Worm (Caenorhabditis elegans) whole organism, early embryonic: ENCODE results near the gene Y53F4B.1.

ENCODE experiments used
- B0310.2 ChIP-seq: sonication (generic microtip); optimal IDR thresholded peaks from 2 replicates; lab custom pipeline; 2016; ENCODE audit warnings: mild to moderate bottlenecking, missing genetic modification characterization, missing compliant biosample characterization
- F13C5.2 ChIP-seq: sonication (generic microtip); optimal IDR thresholded peaks from 2 replicates; lab custom pipeline; 2017; ENCODE audit warnings: mild to moderate bottlenecking, missing genetic modification characterization, inconsistent platforms, missing compliant biosample characterization
- aly-1 ChIP-seq: sonication (generic microtip); optimal IDR thresholded peaks from 2 replicates; lab custom pipeline; 2016; ENCODE audit warnings: missing genetic modification characterization, missing compliant biosample characterization
- ama-1 ChIP-seq: fragments of 150-350 bp; optimal IDR thresholded peaks from 2 replicates; lab custom pipeline; 2014
- ceh-13 ChIP-seq: fragments of 200-800 bp; sonication (Bioruptor generic); optimal IDR thresholded peaks from 2 replicates; lab custom pipeline; 2018; ENCODE audit warnings: mild to moderate bottlenecking, missing genetic modification characterization, missing compliant biosample characterization
- ceh-36 ChIP-seq: sonication (generic microtip); optimal IDR thresholded peaks from 2 replicates; lab custom pipeline; 2016; ENCODE audit warnings: missing genetic modification characterization, inconsistent platforms, missing compliant biosample characterization
- ets-7 ChIP-seq: sonication (generic microtip); optimal IDR thresholded peaks from 2 replicates; lab custom pipeline; 2016; ENCODE audit warnings: missing genotype, missing genetic modification characterization, missing compliant biosample characterization
- flt-1 ChIP-seq: fragments of 200-800 bp; sonication (Bioruptor generic); IDR thresholded peaks from 2 replicates; pipeline ENCODE4 v1.3.6; 2022; ENCODE audit warnings: missing genetic modification characterization, missing compliant biosample characterization
- hmbx-1 ChIP-seq: sonication (generic microtip); optimal IDR thresholded peaks from 2 replicates; lab custom pipeline; 2016; ENCODE audit warnings: mild to moderate bottlenecking, missing genetic modification characterization, missing compliant biosample characterization
- hmg-4 ChIP-seq: fragments of 200-800 bp; sonication (Bioruptor generic); optimal IDR thresholded peaks from 2 replicates; lab custom pipeline; 2018; ENCODE audit warnings: mild to moderate bottlenecking, missing genetic modification characterization, missing compliant biosample characterization
- hnd-1 ChIP-seq: sonication (generic microtip); optimal IDR thresholded peaks from 2 replicates; lab custom pipeline; 2016; ENCODE audit warnings: missing genetic modification characterization, missing compliant biosample characterization
- pes-1 ChIP-seq: fragments of 200-800 bp; sonication (Bioruptor generic); IDR thresholded peaks from 2 replicates; pipeline ENCODE4 v1.3.6; 2022; ENCODE audit warnings: missing genetic modification reagents, missing genetic modification characterization, missing compliant biosample characterization
- scrt-1 ChIP-seq: fragments of 200-800 bp; sonication (Bioruptor generic); IDR thresholded peaks from 2 replicates; pipeline ENCODE4 v1.3.6; 2022; ENCODE audit warnings: missing genetic modification characterization, missing compliant biosample characterization
- sea-1 ChIP-seq: fragments of 200-800 bp; sonication (Bioruptor generic); conservative IDR thresholded peaks from 2 replicates; pipeline ENCODE4 v1.3.6; 2022; ENCODE audit warnings: missing genetic modification characterization, missing compliant biosample characterization
- tbx-11 ChIP-seq: fragments of 200-800 bp; sonication (Bioruptor generic); IDR thresholded peaks from 2 replicates; pipeline ENCODE4 v1.3.6; 2022; ENCODE audit warnings: missing genetic modification characterization, missing compliant biosample characterization
- tbx-37 ChIP-seq: fragments of 200-800 bp; sonication (Bioruptor generic); conservative IDR thresholded peaks from 2 replicates; pipeline ENCODE4 v1.3.6; 2022; ENCODE audit warnings: missing genetic modification reagents, missing genetic modification characterization, missing compliant biosample characterization
- tra-4 ChIP-seq: sonication (generic microtip); optimal IDR thresholded peaks from 2 replicates; lab custom pipeline; 2017; ENCODE audit warnings: missing genetic modification characterization, missing compliant biosample characterization

The Y53F4B.1 gene

ce11 chrII:14946545-14946944 is 11.5 kb downstream of the Y53F4B.1 start:
- no peak for TF ChIP-seq ceh-13 (GFP tag; lab: Kevin White, UChicago)
- TF ChIP-seq hmg-4 = no peak
- TF ChIP-seq tra-4 = no peak
- no peak for TF ChIP-seq hmbx-1 (tag; lab: Kevin White, UChicago)
- no peak for TF ChIP-seq flt-1 (GFP tag; lab: Robert Waterston, UW)
- no peak for TF ChIP-seq F13C5.2 (tag; lab: Kevin White, UChicago)
- no peak for TF ChIP-seq scrt-1 (GFP tag; lab: Robert Waterston, UW)
- TF ChIP-seq aly-1 = no peak
- TF ChIP-seq ets-7 (tag; lab: Kevin White, UChicago) = no peak
- no peak for TF ChIP-seq B0310.2 (tag; lab: Kevin White, UChicago)
- no peak for TF ChIP-seq ama-1 (lab: Kevin White, UChicago)
- no peak for TF ChIP-seq tbx-11
- TF ChIP-seq pes-1 (GFP tag; lab: Robert Waterston, UW) = no peak
- TF ChIP-seq tbx-37 (GFP tag; lab: Robert Waterston, UW) = no peak
- no peak for TF ChIP-seq sea-1 (GFP tag; lab: Robert Waterston, UW)
- TF ChIP-seq ceh-36 (tag; lab: Kevin White, UChicago) = no peak

DNA sequence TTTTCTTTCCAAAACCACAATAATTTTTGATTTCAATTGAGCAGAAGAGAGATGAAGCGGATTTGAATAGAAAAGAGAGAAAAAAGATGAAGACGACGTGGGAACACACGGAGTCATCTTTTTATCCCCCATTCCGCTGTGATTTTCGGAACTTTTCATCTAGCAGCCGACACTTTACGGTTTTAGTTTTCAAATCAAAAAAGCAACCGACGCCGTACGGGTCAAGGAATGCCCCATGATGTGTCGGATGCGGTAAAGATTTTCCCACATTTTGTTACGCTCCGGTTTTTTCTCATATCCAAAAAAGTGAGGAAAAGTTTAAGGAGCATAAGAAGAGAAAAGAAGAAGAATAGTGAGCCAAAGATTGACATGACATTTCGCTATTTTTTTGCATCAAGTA is 12.5 kb downstream of the Y53F4B.1 start:
- no peak for TF ChIP-seq flt-1 (GFP tag; lab: Robert Waterston, UW)
- TF ChIP-seq B0310.2 (tag; lab: Kevin White, UChicago) = no peak

ce11 chrII:14940980-14941379 is 17.0 kb downstream of the Y53F4B.1 start:
- no peak for TF ChIP-seq tbx-37 (GFP tag; lab: Robert Waterston, UW)
- TF ChIP-seq hnd-1 (tag; lab: Kevin White, UChicago) = no peak
- TF ChIP-seq tra-4 = no peak
- no peak for TF ChIP-seq hmbx-1 (tag; lab: Kevin White, UChicago)
- TF ChIP-seq scrt-1 (GFP tag; lab: Robert Waterston, UW) = no peak
- TF ChIP-seq hmg-4 = no peak
- no peak for TF ChIP-seq sea-1 (GFP tag; lab: Robert Waterston, UW)
- TF ChIP-seq tbx-11 = no peak
- no peak for TF ChIP-seq aly-1
- no peak for TF ChIP-seq F13C5.2 (tag; lab: Kevin White, UChicago)
- TF ChIP-seq B0310.2 (tag; lab: Kevin White, UChicago) = no peak
- TF ChIP-seq ama-1 (lab: Kevin White, UChicago) = no peak
- TF ChIP-seq ceh-36 (tag; lab: Kevin White, UChicago) = no peak
- no peak for TF ChIP-seq flt-1 (GFP tag; lab: Robert Waterston, UW)
- no peak for TF ChIP-seq ceh-13 (GFP tag; lab: Kevin White, UChicago)
- no peak for TF ChIP-seq ets-7 (tag; lab: Kevin White, UChicago)
- no peak for TF ChIP-seq pes-1 (GFP tag; lab: Robert Waterston, UW)

DNA sequence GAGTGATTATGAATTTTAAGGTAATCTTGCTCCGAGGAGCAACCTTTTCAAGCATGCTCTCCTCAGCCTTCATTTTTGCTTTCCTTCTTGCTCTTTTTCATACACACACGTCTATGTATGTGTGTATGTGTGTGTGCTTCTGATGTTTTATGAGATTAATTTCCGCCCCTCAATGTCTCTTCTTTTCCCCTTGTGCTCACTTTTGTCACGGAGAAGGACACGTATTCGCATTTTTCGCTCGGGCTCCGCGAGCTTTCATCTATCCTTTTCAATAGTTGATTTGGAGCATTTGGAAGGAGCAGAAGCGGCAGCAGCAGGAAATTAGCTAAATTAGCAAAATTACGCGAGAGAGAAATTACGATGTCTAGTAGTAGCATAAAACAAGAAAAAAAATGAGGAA is 17.7 kb downstream of the Y53F4B.1 start:
- TF ChIP-seq hmg-4 (no peak), sea-1 (GFP tag; lab: Robert Waterston, UW) (no peak), flt-1 (GFP tag; lab: Robert Waterston, UW) (no peak), tbx-11 (no peak), B0310.2 (tag; lab: Kevin White, UChicago) (no peak), hnd-1 (tag; lab: Kevin White, UChicago) (no peak), tra-4 (no peak), ama-1 (lab: Kevin White, UChicago) (no peak), tbx-37 (GFP tag; lab: Robert Waterston, UW) (no peak), pes-1 (GFP tag; lab: Robert Waterston, UW) (no peak)

DNA sequence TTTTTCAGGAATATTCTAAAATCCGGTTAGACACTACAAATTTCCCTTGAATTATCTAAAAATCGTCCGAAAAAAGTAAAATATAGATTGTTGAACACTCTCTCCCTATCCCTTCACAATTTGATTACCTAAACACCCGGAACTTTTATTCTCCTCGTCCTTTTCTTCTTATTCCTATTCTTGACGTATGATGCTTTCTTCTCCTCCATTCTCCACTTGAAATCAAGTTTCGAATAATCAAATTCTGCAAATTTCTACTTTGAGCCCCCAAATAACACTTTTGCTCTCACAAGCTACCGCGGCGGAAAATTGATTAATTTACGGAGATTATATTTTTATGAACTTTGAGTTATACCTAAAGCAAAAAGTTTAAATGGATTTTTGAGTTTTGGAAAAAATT is 19.7 kb downstream of the Y53F4B.1 start:
- TF ChIP-seq pes-1 (GFP tag; lab: Robert Waterston, UW) (no peak), aly-1 (no peak), hmbx-1 (tag; lab: Kevin White, UChicago) (no peak), sea-1 (GFP tag; lab: Robert Waterston, UW) (no peak), tra-4 (no peak), ets-7 (tag; lab: Kevin White, UChicago) (no peak), hnd-1 (tag; lab: Kevin White, UChicago) (no peak), F13C5.2 (tag; lab: Kevin White, UChicago) (no peak), ama-1 (lab: Kevin White, UChicago) (no peak), tbx-11 (no peak), hmg-4 (no peak), ceh-36 (tag; lab: Kevin White, UChicago) (no peak), B0310.2 (tag; lab: Kevin White, UChicago) (no peak), flt-1 (GFP tag; lab: Robert Waterston, UW) (no peak), ceh-13 (GFP tag; lab: Kevin White, UChicago) (no peak), scrt-1 (GFP tag; lab: Robert Waterston, UW) (no peak)

ce11 chrII:14935431-14936071 is 22.5 kb downstream of the Y53F4B.1 start:
- TF ChIP-seq hmg-4 = no peak
- TF ChIP-seq tra-4 = no peak
- no peak for TF ChIP-seq ceh-13 (GFP tag; lab: Kevin White, UChicago)
- TF ChIP-seq B0310.2 (tag; lab: Kevin White, UChicago) = no peak
- TF ChIP-seq hnd-1 (tag; lab: Kevin White, UChicago) = no peak

- TF ChIP-seq ama-1 (lab: Kevin White, UChicago) (no peak), hmg-4 (no peak), tra-4 (no peak), flt-1 (GFP tag; lab: Robert Waterston, UW) (no peak), sea-1 (GFP tag; lab: Robert Waterston, UW) (no peak), F13C5.2 (tag; lab: Kevin White, UChicago) (no peak), ceh-13 (GFP tag; lab: Kevin White, UChicago) (no peak), ets-7 (tag; lab: Kevin White, UChicago) (no peak), aly-1 (no peak)
Observed at ce11 chrII:14928766-14929165, 29.2 kb downstream of the Y53F4B.1 start.
